Worm (Caenorhabditis elegans) whole organism, L3 larva: ENCODE measurements around the gene ckb-2.

Source experiments
- R02D3.7 ChIP-seq: fragments of 150-350 bp; optimal IDR thresholded peaks from 2 replicates; lab custom pipeline; 2014; ENCODE audit warnings: missing biosample characterization, missing genetic modification characterization
- ZK546.5 ChIP-seq: sonication (generic microtip); optimal IDR thresholded peaks from 2 replicates; lab custom pipeline; 2017; ENCODE audit warnings: missing biosample characterization, missing genetic modification characterization
- aly-2 ChIP-seq: fragments of 150-350 bp; optimal IDR thresholded peaks from 2 replicates; lab custom pipeline; 2014; ENCODE audit warnings: missing biosample characterization, missing genetic modification characterization
- ama-1 ChIP-seq: fragments of 150-350 bp; optimal IDR thresholded peaks from 2 replicates; lab custom pipeline; 2018
- ceh-16 ChIP-seq: sonication (generic microtip); optimal IDR thresholded peaks from 2 replicates; lab custom pipeline; 2017; ENCODE audit warnings: missing biosample characterization, missing genetic modification characterization
- ceh-28 ChIP-seq: fragments of 150-350 bp; optimal IDR thresholded peaks from 2 replicates; lab custom pipeline; 2014; ENCODE audit warnings: missing biosample characterization, missing genetic modification reagents, missing genetic modification characterization
- ceh-82 ChIP-seq: fragments of 150-350 bp; optimal IDR thresholded peaks from 2 replicates; lab custom pipeline; 2014; ENCODE audit warnings: missing biosample characterization, missing genetic modification characterization
- ceh-9 ChIP-seq: sonication (generic microtip); optimal IDR thresholded peaks from 2 replicates; lab custom pipeline; 2018; ENCODE audit warnings: missing biosample characterization, missing genetic modification characterization
- daf-12 ChIP-seq: fragments of 150-350 bp; optimal IDR thresholded peaks from 2 replicates; lab custom pipeline; 2014; ENCODE audit warnings: missing biosample characterization, missing genetic modification reagents, missing genetic modification characterization
- egl-27 ChIP-seq: sonication (generic microtip); optimal IDR thresholded peaks from 4 replicates; lab custom pipeline; 2017; ENCODE audit warnings: missing biosample characterization, missing genetic modification reagents, missing genetic modification characterization
- egl-5 ChIP-seq: fragments of 150-350 bp; optimal IDR thresholded peaks from 2 replicates; lab custom pipeline; 2017; ENCODE audit warnings: missing biosample characterization, missing genetic modification reagents, missing genetic modification characterization, inconsistent platforms
- elt-1 ChIP-seq: fragments of 150-350 bp; optimal IDR thresholded peaks from 2 replicates; lab custom pipeline; 2014; ENCODE audit warnings: missing biosample characterization, missing genetic modification characterization
- elt-2 ChIP-seq: sonication (generic microtip); optimal IDR thresholded peaks from 2 replicates; lab custom pipeline; 2016; ENCODE audit warnings: missing genetic modification reagents, mild to moderate bottlenecking, missing genetic modification characterization, missing compliant biosample characterization
- elt-3 ChIP-seq, 3 experiments: fragments of 150-350 bp in 1 of 3; sonication (generic microtip) in 2 of 3; optimal IDR thresholded peaks; 2 replicates in 2 of 3; 4 replicates in 1 of 3; lab custom pipeline; 2014 to 2017; ENCODE audit warnings: missing biosample characterization in 3 of 3, missing genetic modification characterization in 3 of 3
- eor-1 ChIP-seq, 2 experiments: fragments of 150-350 bp; optimal IDR thresholded peaks; 2 replicates each; lab custom pipeline; 2014 to 2018; ENCODE audit warnings: missing biosample characterization in 2 of 2, missing genetic modification characterization in 2 of 2
- fkh-10 ChIP-seq: sonication (generic microtip); optimal IDR thresholded peaks from 2 replicates; lab custom pipeline; 2017; ENCODE audit warnings: missing biosample characterization, missing genetic modification reagents, missing genetic modification characterization
- fkh-2 ChIP-seq: fragments of 150-350 bp; optimal IDR thresholded peaks from 2 replicates; lab custom pipeline; 2014; ENCODE audit warnings: missing biosample characterization, missing genetic modification reagents, missing genetic modification characterization
- fos-1 ChIP-seq: fragments of 150-350 bp; optimal IDR thresholded peaks from 2 replicates; lab custom pipeline; 2014; ENCODE audit warnings: missing biosample characterization, missing genetic modification characterization
- hmg-11 ChIP-seq: sonication (generic microtip); optimal IDR thresholded peaks from 2 replicates; lab custom pipeline; 2016; ENCODE audit warnings: missing genetic modification characterization, missing compliant biosample characterization
- jun-1 ChIP-seq: fragments of 150-350 bp; optimal IDR thresholded peaks from 2 replicates; lab custom pipeline; 2014; ENCODE audit warnings: missing biosample characterization, missing genetic modification reagents, missing genetic modification characterization
- lin-15B ChIP-seq: fragments of 150-350 bp; optimal IDR thresholded peaks from 2 replicates; lab custom pipeline; 2014; ENCODE audit warnings: missing biosample characterization, missing genetic modification characterization
- lin-39 ChIP-seq: fragments of 150-350 bp; optimal IDR thresholded peaks from 2 replicates; lab custom pipeline; 2018; ENCODE audit warnings: missing biosample characterization, missing genetic modification reagents, missing genetic modification characterization
- lsy-12 ChIP-seq: sonication (generic microtip); optimal IDR thresholded peaks from 2 replicates; lab custom pipeline; 2016; ENCODE audit warnings: mild to moderate bottlenecking, missing genetic modification characterization, missing compliant biosample characterization
- mdl-1 ChIP-seq: fragments of 150-350 bp; optimal IDR thresholded peaks from 2 replicates; lab custom pipeline; 2014; ENCODE audit warnings: missing biosample characterization, missing genetic modification characterization
- mml-1 ChIP-seq: fragments of 150-350 bp; sonication (generic microtip); optimal IDR thresholded peaks from 3 replicates; lab custom pipeline; 2014; ENCODE audit warnings: missing biosample characterization, missing genetic modification characterization
- nfya-1 ChIP-seq: sonication (generic microtip); optimal IDR thresholded peaks from 2 replicates; lab custom pipeline; 2017; ENCODE audit warnings: missing genetic modification characterization, mild to moderate bottlenecking, missing compliant biosample characterization, antibody characterized with exemption, moderate library complexity; ENCODE audit not compliant: insufficient read depth
- nhr-11 ChIP-seq: fragments of 150-350 bp; optimal IDR thresholded peaks from 2 replicates; lab custom pipeline; 2014; ENCODE audit warnings: missing biosample characterization, missing genetic modification characterization
- nhr-12 ChIP-seq: fragments of 150-350 bp; optimal IDR thresholded peaks from 2 replicates; lab custom pipeline; 2014; ENCODE audit warnings: missing biosample characterization, missing genetic modification characterization
- nhr-23 ChIP-seq: fragments of 150-350 bp; optimal IDR thresholded peaks from 2 replicates; lab custom pipeline; 2014; ENCODE audit warnings: missing biosample characterization, missing genetic modification reagents, missing genetic modification characterization
- nhr-237 ChIP-seq: fragments of 150-350 bp; optimal IDR thresholded peaks from 2 replicates; lab custom pipeline; 2014; ENCODE audit warnings: missing biosample characterization, missing genetic modification characterization
- nhr-25 ChIP-seq: sonication (generic microtip); optimal IDR thresholded peaks from 2 replicates; lab custom pipeline; 2017; ENCODE audit warnings: missing biosample characterization, missing genetic modification characterization
- nhr-28 ChIP-seq: fragments of 150-350 bp; optimal IDR thresholded peaks from 2 replicates; lab custom pipeline; 2014; ENCODE audit warnings: missing biosample characterization, missing genetic modification characterization
- nhr-43 ChIP-seq: sonication (generic microtip); optimal IDR thresholded peaks from 2 replicates; lab custom pipeline; 2016; ENCODE audit warnings: mild to moderate bottlenecking, missing genetic modification characterization, missing compliant biosample characterization; ENCODE audit not compliant: poor library complexity, severe bottlenecking
- nhr-67 ChIP-seq: fragments of 150-350 bp; optimal IDR thresholded peaks from 2 replicates; lab custom pipeline; 2014; ENCODE audit warnings: missing biosample characterization, missing genetic modification characterization
- nhr-76 ChIP-seq: fragments of 150-350 bp; sonication (generic microtip); optimal IDR thresholded peaks from 5 replicates; lab custom pipeline; 2014; ENCODE audit warnings: missing biosample characterization, missing genetic modification characterization
- nhr-77 ChIP-seq: fragments of 150-350 bp; optimal IDR thresholded peaks from 2 replicates; lab custom pipeline; 2014; ENCODE audit warnings: missing biosample characterization, missing genetic modification characterization
- pha-4 ChIP-seq: fragments of 150-350 bp; optimal IDR thresholded peaks from 2 replicates; lab custom pipeline; 2014; ENCODE audit warnings: missing biosample characterization, missing genetic modification reagents, missing genetic modification characterization
- pqm-1 ChIP-seq: fragments of 150-350 bp; optimal IDR thresholded peaks from 2 replicates; lab custom pipeline; 2017; ENCODE audit warnings: missing biosample characterization, missing genetic modification characterization, inconsistent platforms
- sea-2 ChIP-seq: fragments of 150-350 bp; sonication (generic microtip); optimal IDR thresholded peaks from 4 replicates; lab custom pipeline; 2014; ENCODE audit warnings: missing biosample characterization, missing genetic modification reagents, missing genetic modification characterization
- skn-1 ChIP-seq: fragments of 150-350 bp; optimal IDR thresholded peaks from 2 replicates; lab custom pipeline; 2014; ENCODE audit warnings: missing biosample characterization, missing genetic modification characterization
- snpc-4 ChIP-seq: fragments of 150-350 bp; optimal IDR thresholded peaks from 2 replicates; lab custom pipeline; 2014; ENCODE audit warnings: missing biosample characterization, missing genetic modification characterization
- tbx-2 ChIP-seq: sonication (generic microtip); optimal IDR thresholded peaks from 2 replicates; lab custom pipeline; 2016; ENCODE audit warnings: mild to moderate bottlenecking, missing genetic modification characterization, missing compliant biosample characterization
- unc-39 ChIP-seq: sonication (generic microtip); optimal IDR thresholded peaks from 4 replicates; lab custom pipeline; 2017; ENCODE audit warnings: missing biosample characterization, missing genetic modification characterization
- unc-62 ChIP-seq: fragments of 150-350 bp; sonication (generic microtip); optimal IDR thresholded peaks from 4 replicates; lab custom pipeline; 2014; ENCODE audit warnings: missing biosample characterization, missing genetic modification reagents, missing genetic modification characterization
- zag-1 ChIP-seq: fragments of 150-350 bp; optimal IDR thresholded peaks from 2 replicates; lab custom pipeline; 2014; ENCODE audit warnings: missing biosample characterization, missing genetic modification characterization
- ztf-11 ChIP-seq: fragments of 150-350 bp; optimal IDR thresholded peaks from 2 replicates; lab custom pipeline; 2014; ENCODE audit warnings: missing biosample characterization, missing genetic modification characterization
- ztf-4 ChIP-seq: fragments of 150-350 bp; optimal IDR thresholded peaks from 2 replicates; lab custom pipeline; 2014; ENCODE audit warnings: missing biosample characterization, missing genetic modification characterization

Gene ckb-2

ce11 chrIII:4330984-4331383 is 36.8 kb upstream of the ckb-2 start, which contains the start of gene gly-6:
Gene gly-6, minus strand, starts transcription at chrIII:4331228.
- TF ChIP-seq nhr-25 (tag; lab: Kevin White, UChicago) (peak; percentile 66), pha-4 (tag; lab: Kevin White, UChicago) (no peak), nhr-77 (no peak), tbx-2 (tag; lab: Kevin White, UChicago) (no peak), nhr-23 (peak; percentile 76)
- TF ChIP-seq, all 47 proteins: peak for 2

DNA sequence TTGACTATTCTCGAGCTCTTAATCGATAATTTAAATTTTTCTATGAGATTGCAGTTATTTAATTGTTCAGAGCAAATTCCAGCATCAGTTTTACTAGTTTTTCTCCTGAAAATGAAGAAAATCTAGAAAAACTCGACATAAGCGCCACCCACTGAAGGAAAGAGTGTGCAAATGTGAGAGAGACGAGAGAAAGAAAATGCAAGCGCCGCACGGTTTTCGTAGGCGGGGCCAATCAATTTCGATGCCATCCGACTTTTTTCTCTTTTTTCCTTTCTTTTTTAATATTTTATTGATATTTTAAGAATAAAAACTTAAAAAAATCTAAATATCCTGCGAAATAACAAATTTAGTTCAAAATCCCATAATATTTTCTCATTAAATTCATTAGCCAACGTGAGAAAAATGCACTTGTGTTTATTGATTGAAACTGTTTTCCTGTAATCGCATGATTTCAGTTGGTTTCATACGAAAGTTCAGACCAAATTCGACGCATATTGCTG is 35.2 kb upstream of the ckb-2 start, which contains the start of gene cdk-12:
Gene cdk-12 (plus strand): TSS at position 450 of the 500 bp plus-strand sequence.
- TF ChIP-seq skn-1 (tag; lab: Kevin White, UChicago) = no peak
- no peak for TF ChIP-seq pqm-1 (tag; lab: Kevin White, UChicago)
- no peak for TF ChIP-seq tbx-2 (tag; lab: Kevin White, UChicago)
- TF ChIP-seq ZK546.5 = no peak
- TF ChIP-seq R02D3.7 (tag; lab: Kevin White, UChicago) = no peak
- TF ChIP-seq nhr-28 (tag; lab: Kevin White, UChicago) = no peak
- no peak for TF ChIP-seq jun-1 (tag; lab: Kevin White, UChicago)
- TF ChIP-seq nhr-43 (tag; lab: Kevin White, UChicago) = no peak
- TF ChIP-seq aly-2 (tag; lab: Kevin White, UChicago) = no peak
- no peak for TF ChIP-seq ztf-4 (tag; lab: Kevin White, UChicago)
- TF ChIP-seq nhr-11 (tag; lab: Kevin White, UChicago) = no peak
- no peak for TF ChIP-seq lsy-12 (tag; lab: Kevin White, UChicago)
- TF ChIP-seq elt-1 (tag; lab: Kevin White, UChicago) = no peak
- no peak for TF ChIP-seq nhr-12 (tag; lab: Kevin White, UChicago)
- TF ChIP-seq ztf-11 (tag; lab: Kevin White, UChicago) = no peak
- TF ChIP-seq nhr-77 = no peak
- TF ChIP-seq elt-3 (tag; optimal IDR thresholded peaks at IDR 0.05; lab: Kevin White, UChicago) = no peak
- no peak for TF ChIP-seq ceh-16 (tag; lab: Kevin White, UChicago)
- TF ChIP-seq nhr-76 = no peak
- no peak for TF ChIP-seq sea-2 (GFP tag; lab: Kevin White, UChicago)
- no peak for TF ChIP-seq mml-1
- TF ChIP-seq elt-2 (tag; lab: Kevin White, UChicago) = peak; percentile 4
- TF ChIP-seq nhr-67 (tag; lab: Kevin White, UChicago) = no peak
- TF ChIP-seq eor-1 (tag; optimal IDR thresholded peaks at IDR 0.05; lab: Kevin White, UChicago) = no peak
- no peak for TF ChIP-seq ceh-82 (tag; lab: Kevin White, UChicago)
- TF ChIP-seq fkh-10 = no peak
- TF ChIP-seq pha-4 (tag; lab: Kevin White, UChicago) = peak; percentile 49
- peak; percentile 81 for TF ChIP-seq nfya-1
- peak; percentile 22 for TF ChIP-seq ceh-28 (tag; lab: Kevin White, UChicago)
- TF ChIP-seq hmg-11 (tag; lab: Kevin White, UChicago) = peak; percentile 34
- TF ChIP-seq lin-39 (tag; lab: Kevin White, UChicago) = peak; percentile 35
- no peak for TF ChIP-seq zag-1
- no peak for TF ChIP-seq mdl-1 (tag; lab: Kevin White, UChicago)
- TF ChIP-seq fkh-2 = no peak
- TF ChIP-seq snpc-4 (tag; lab: Kevin White, UChicago) = peak; percentile 63
- no peak for TF ChIP-seq unc-39 (tag; lab: Kevin White, UChicago)
- no peak for TF ChIP-seq fos-1 (tag; lab: Kevin White, UChicago)
- no peak for TF ChIP-seq daf-12 (tag; lab: Kevin White, UChicago)
- no peak for TF ChIP-seq unc-62 (GFP tag; lab: Kevin White, UChicago)
- TF ChIP-seq nhr-237 (tag; lab: Kevin White, UChicago) = no peak
- no peak for TF ChIP-seq egl-5 (tag; lab: Kevin White, UChicago)
- TF ChIP-seq ceh-9 (tag; lab: Kevin White, UChicago) = no peak
- TF ChIP-seq lin-15B (tag; lab: Kevin White, UChicago) = peak; percentile 36
- TF ChIP-seq egl-27 = no peak
- TF ChIP-seq nhr-25 (tag; lab: Kevin White, UChicago) = no peak
- peak; percentile 16 for TF ChIP-seq nhr-23
- TF ChIP-seq ama-1 = no peak
